Worm (Caenorhabditis elegans) whole organism, L3 larva: ENCODE measurements around the gene tsp-12.
A peak's percentile ranks its signal among the peaks of the same experiment; 100 is the strongest.

ENCODE experiments used
- R02D3.7 ChIP-seq: fragments of 150-350 bp; optimal IDR thresholded peaks from 2 replicates; lab custom pipeline; 2014; ENCODE audit warnings: missing biosample characterization, missing genetic modification characterization
- ZK546.5 ChIP-seq: sonication (generic microtip); optimal IDR thresholded peaks from 2 replicates; lab custom pipeline; 2017; ENCODE audit warnings: missing biosample characterization, missing genetic modification characterization
- ama-1 ChIP-seq: fragments of 150-350 bp; optimal IDR thresholded peaks from 2 replicates; lab custom pipeline; 2018
- ceh-28 ChIP-seq: fragments of 150-350 bp; optimal IDR thresholded peaks from 2 replicates; lab custom pipeline; 2014; ENCODE audit warnings: missing biosample characterization, missing genetic modification reagents, missing genetic modification characterization
- ceh-82 ChIP-seq: fragments of 150-350 bp; optimal IDR thresholded peaks from 2 replicates; lab custom pipeline; 2014; ENCODE audit warnings: missing biosample characterization, missing genetic modification characterization
- ceh-9 ChIP-seq: sonication (generic microtip); optimal IDR thresholded peaks from 2 replicates; lab custom pipeline; 2018; ENCODE audit warnings: missing biosample characterization, missing genetic modification characterization
- daf-12 ChIP-seq: fragments of 150-350 bp; optimal IDR thresholded peaks from 2 replicates; lab custom pipeline; 2014; ENCODE audit warnings: missing biosample characterization, missing genetic modification reagents, missing genetic modification characterization
- egl-27 ChIP-seq: sonication (generic microtip); optimal IDR thresholded peaks from 4 replicates; lab custom pipeline; 2017; ENCODE audit warnings: missing biosample characterization, missing genetic modification reagents, missing genetic modification characterization
- egl-5 ChIP-seq: fragments of 150-350 bp; optimal IDR thresholded peaks from 2 replicates; lab custom pipeline; 2017; ENCODE audit warnings: missing biosample characterization, missing genetic modification reagents, missing genetic modification characterization, inconsistent platforms
- elt-1 ChIP-seq: fragments of 150-350 bp; optimal IDR thresholded peaks from 2 replicates; lab custom pipeline; 2014; ENCODE audit warnings: missing biosample characterization, missing genetic modification characterization
- elt-2 ChIP-seq: sonication (generic microtip); optimal IDR thresholded peaks from 2 replicates; lab custom pipeline; 2016; ENCODE audit warnings: missing genetic modification reagents, mild to moderate bottlenecking, missing genetic modification characterization, missing compliant biosample characterization
- elt-3 ChIP-seq, 3 experiments: fragments of 150-350 bp in 1 of 3; sonication (generic microtip) in 2 of 3; optimal IDR thresholded peaks; 2 replicates in 2 of 3; 4 replicates in 1 of 3; lab custom pipeline; 2014 to 2017; ENCODE audit warnings: missing biosample characterization in 3 of 3, missing genetic modification characterization in 3 of 3
- eor-1 ChIP-seq, 2 experiments: fragments of 150-350 bp; optimal IDR thresholded peaks; 2 replicates each; lab custom pipeline; 2014 to 2018; ENCODE audit warnings: missing biosample characterization in 2 of 2, missing genetic modification characterization in 2 of 2
- fkh-10 ChIP-seq: sonication (generic microtip); optimal IDR thresholded peaks from 2 replicates; lab custom pipeline; 2017; ENCODE audit warnings: missing biosample characterization, missing genetic modification reagents, missing genetic modification characterization
- fkh-2 ChIP-seq: fragments of 150-350 bp; optimal IDR thresholded peaks from 2 replicates; lab custom pipeline; 2014; ENCODE audit warnings: missing biosample characterization, missing genetic modification reagents, missing genetic modification characterization
- fos-1 ChIP-seq: fragments of 150-350 bp; optimal IDR thresholded peaks from 2 replicates; lab custom pipeline; 2014; ENCODE audit warnings: missing biosample characterization, missing genetic modification characterization
- hmg-11 ChIP-seq: sonication (generic microtip); optimal IDR thresholded peaks from 2 replicates; lab custom pipeline; 2016; ENCODE audit warnings: missing genetic modification characterization, missing compliant biosample characterization
- lin-15B ChIP-seq: fragments of 150-350 bp; optimal IDR thresholded peaks from 2 replicates; lab custom pipeline; 2014; ENCODE audit warnings: missing biosample characterization, missing genetic modification characterization
- lin-39 ChIP-seq: fragments of 150-350 bp; optimal IDR thresholded peaks from 2 replicates; lab custom pipeline; 2018; ENCODE audit warnings: missing biosample characterization, missing genetic modification reagents, missing genetic modification characterization
- lsy-12 ChIP-seq: sonication (generic microtip); optimal IDR thresholded peaks from 2 replicates; lab custom pipeline; 2016; ENCODE audit warnings: mild to moderate bottlenecking, missing genetic modification characterization, missing compliant biosample characterization
- mdl-1 ChIP-seq: fragments of 150-350 bp; optimal IDR thresholded peaks from 2 replicates; lab custom pipeline; 2014; ENCODE audit warnings: missing biosample characterization, missing genetic modification characterization
- mml-1 ChIP-seq: fragments of 150-350 bp; sonication (generic microtip); optimal IDR thresholded peaks from 3 replicates; lab custom pipeline; 2014; ENCODE audit warnings: missing biosample characterization, missing genetic modification characterization
- nfya-1 ChIP-seq: sonication (generic microtip); optimal IDR thresholded peaks from 2 replicates; lab custom pipeline; 2017; ENCODE audit warnings: missing genetic modification characterization, mild to moderate bottlenecking, missing compliant biosample characterization, antibody characterized with exemption, moderate library complexity; ENCODE audit not compliant: insufficient read depth
- nhr-11 ChIP-seq: fragments of 150-350 bp; optimal IDR thresholded peaks from 2 replicates; lab custom pipeline; 2014; ENCODE audit warnings: missing biosample characterization, missing genetic modification characterization
- nhr-23 ChIP-seq: fragments of 150-350 bp; optimal IDR thresholded peaks from 2 replicates; lab custom pipeline; 2014; ENCODE audit warnings: missing biosample characterization, missing genetic modification reagents, missing genetic modification characterization
- nhr-25 ChIP-seq: sonication (generic microtip); optimal IDR thresholded peaks from 2 replicates; lab custom pipeline; 2017; ENCODE audit warnings: missing biosample characterization, missing genetic modification characterization
- nhr-28 ChIP-seq: fragments of 150-350 bp; optimal IDR thresholded peaks from 2 replicates; lab custom pipeline; 2014; ENCODE audit warnings: missing biosample characterization, missing genetic modification characterization
- nhr-43 ChIP-seq: sonication (generic microtip); optimal IDR thresholded peaks from 2 replicates; lab custom pipeline; 2016; ENCODE audit warnings: mild to moderate bottlenecking, missing genetic modification characterization, missing compliant biosample characterization; ENCODE audit not compliant: poor library complexity, severe bottlenecking
- nhr-77 ChIP-seq: fragments of 150-350 bp; optimal IDR thresholded peaks from 2 replicates; lab custom pipeline; 2014; ENCODE audit warnings: missing biosample characterization, missing genetic modification characterization
- pha-4 ChIP-seq: fragments of 150-350 bp; optimal IDR thresholded peaks from 2 replicates; lab custom pipeline; 2014; ENCODE audit warnings: missing biosample characterization, missing genetic modification reagents, missing genetic modification characterization
- pqm-1 ChIP-seq: fragments of 150-350 bp; optimal IDR thresholded peaks from 2 replicates; lab custom pipeline; 2017; ENCODE audit warnings: missing biosample characterization, missing genetic modification characterization, inconsistent platforms
- snpc-4 ChIP-seq: fragments of 150-350 bp; optimal IDR thresholded peaks from 2 replicates; lab custom pipeline; 2014; ENCODE audit warnings: missing biosample characterization, missing genetic modification characterization
- tbx-2 ChIP-seq: sonication (generic microtip); optimal IDR thresholded peaks from 2 replicates; lab custom pipeline; 2016; ENCODE audit warnings: mild to moderate bottlenecking, missing genetic modification characterization, missing compliant biosample characterization
- unc-39 ChIP-seq: sonication (generic microtip); optimal IDR thresholded peaks from 4 replicates; lab custom pipeline; 2017; ENCODE audit warnings: missing biosample characterization, missing genetic modification characterization
- unc-62 ChIP-seq: fragments of 150-350 bp; sonication (generic microtip); optimal IDR thresholded peaks from 4 replicates; lab custom pipeline; 2014; ENCODE audit warnings: missing biosample characterization, missing genetic modification reagents, missing genetic modification characterization
- zag-1 ChIP-seq: fragments of 150-350 bp; optimal IDR thresholded peaks from 2 replicates; lab custom pipeline; 2014; ENCODE audit warnings: missing biosample characterization, missing genetic modification characterization
- ztf-11 ChIP-seq: fragments of 150-350 bp; optimal IDR thresholded peaks from 2 replicates; lab custom pipeline; 2014; ENCODE audit warnings: missing biosample characterization, missing genetic modification characterization

The tsp-12 gene

DNA sequence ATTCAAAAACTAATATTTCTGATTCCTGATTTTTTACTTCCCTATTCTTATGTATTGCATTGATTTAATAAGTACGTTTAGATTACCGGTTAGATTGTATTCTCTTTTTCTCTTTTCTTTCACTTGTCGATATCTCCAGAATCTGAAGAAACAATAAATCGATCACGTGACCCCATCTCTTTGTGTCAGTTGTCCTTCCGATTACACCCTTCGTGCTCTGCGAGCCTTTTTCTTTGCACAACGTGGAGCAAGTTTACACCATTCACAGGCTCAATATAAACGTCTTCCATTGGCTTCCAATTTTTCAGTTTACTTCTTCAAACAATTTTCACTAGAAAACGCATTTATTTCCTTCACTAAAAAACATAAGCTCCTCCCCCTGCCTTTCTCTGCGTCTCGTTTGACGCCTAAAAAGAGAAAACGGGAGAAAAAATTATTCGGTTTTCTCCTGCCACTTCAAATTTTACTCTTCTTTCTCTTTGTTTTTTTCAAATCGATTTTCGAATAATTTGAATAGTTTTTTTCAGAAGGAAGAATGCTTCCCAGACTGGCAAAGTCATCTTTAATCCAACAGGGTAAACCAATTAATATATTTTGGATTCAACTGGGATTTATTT is 29.8 kb upstream of the tsp-12 start, which contains the start of gene gta-1:
Gene gta-1, plus strand, starts transcription at position 528 of the 617 bp plus-strand sequence.
- peak; percentile 37 for TF ChIP-seq nfya-1 (tag; lab: Kevin White, UChicago)
- no peak for TF ChIP-seq lsy-12 (tag; lab: Kevin White, UChicago)
- TF ChIP-seq hmg-11 (tag; lab: Kevin White, UChicago), result peak; percentile 18
- no peak for TF ChIP-seq elt-1 (tag; lab: Kevin White, UChicago)
- TF ChIP-seq lin-39, result no peak
- TF ChIP-seq egl-5 (tag; lab: Kevin White, UChicago), result peak; percentile 52
- TF ChIP-seq ceh-28 (tag; lab: Kevin White, UChicago), result peak; percentile 14
- TF ChIP-seq ceh-82 (tag; lab: Kevin White, UChicago), result no peak
- no peak for TF ChIP-seq ztf-11 (tag; lab: Kevin White, UChicago)

DNA sequence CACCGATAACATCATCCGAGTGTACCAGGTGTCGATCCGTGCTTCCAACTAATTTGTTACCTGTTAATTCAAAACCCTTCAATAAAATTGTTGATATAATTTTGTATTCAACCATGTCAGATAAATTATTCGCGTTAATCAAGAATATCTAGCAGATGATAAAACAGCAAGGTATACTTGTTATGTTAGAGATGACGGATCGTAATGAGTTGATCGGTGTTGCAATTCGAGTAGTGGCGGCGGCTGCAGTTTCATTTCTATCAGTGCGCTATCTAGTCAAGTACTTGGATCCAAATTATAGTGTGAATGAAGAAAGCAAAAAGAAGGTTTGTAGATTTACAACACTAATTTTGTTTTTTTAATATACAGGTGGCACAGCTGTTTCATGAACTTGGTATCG is 27.4 kb upstream of the tsp-12 start, which contains the start of gene mspn-1:
Gene mspn-1, plus strand, starts transcription at position 190 of the 400 bp plus-strand sequence.
- no peak for TF ChIP-seq snpc-4
- TF ChIP-seq nhr-43 (tag; lab: Kevin White, UChicago), result no peak
- no peak for TF ChIP-seq nhr-11 (tag; lab: Kevin White, UChicago)
- no peak for TF ChIP-seq mdl-1
- TF ChIP-seq nhr-77, result no peak
- no peak for TF ChIP-seq egl-5 (tag; lab: Kevin White, UChicago)
- no peak for TF ChIP-seq fkh-2 (tag; lab: Kevin White, UChicago)
- no peak for TF ChIP-seq pha-4 (tag; lab: Kevin White, UChicago)
- TF ChIP-seq egl-27 (tag; lab: Kevin White, UChicago), result no peak
- TF ChIP-seq daf-12, result no peak
- no peak for TF ChIP-seq zag-1 (tag; lab: Kevin White, UChicago)
- TF ChIP-seq R02D3.7 (tag; lab: Kevin White, UChicago), result no peak
- no peak for TF ChIP-seq unc-39 (tag; lab: Kevin White, UChicago)
- no peak for TF ChIP-seq unc-62 (GFP tag; lab: Kevin White, UChicago)
- TF ChIP-seq nfya-1 (tag; lab: Kevin White, UChicago), result no peak
- TF ChIP-seq elt-1 (tag; lab: Kevin White, UChicago), result no peak
- TF ChIP-seq ama-1, result no peak
- no peak for TF ChIP-seq elt-3 (tag; optimal IDR thresholded peaks at IDR 0.05; lab: Kevin White, UChicago)

DNA sequence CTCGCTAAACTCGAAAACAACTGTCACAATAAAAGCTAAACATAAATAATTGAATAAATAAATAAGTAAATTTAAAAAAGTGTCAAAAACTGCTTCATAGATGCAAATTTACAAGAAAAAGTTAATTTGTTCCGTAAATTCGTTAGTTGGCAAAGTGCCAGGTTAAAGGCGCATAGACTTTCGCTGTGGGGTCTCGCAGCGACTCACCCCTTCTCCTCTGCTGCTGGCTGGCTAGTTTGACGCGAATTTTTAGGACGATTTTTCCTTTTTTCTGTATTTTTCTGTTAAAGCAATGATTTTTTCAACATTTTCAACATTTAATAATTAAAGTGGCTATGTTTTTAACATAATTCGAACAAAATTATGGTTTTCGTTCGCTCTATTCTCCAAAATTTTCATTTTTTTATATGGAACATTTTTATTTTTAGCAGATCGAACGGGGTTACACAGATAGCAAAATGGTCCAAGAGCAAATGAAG is 25.9 kb upstream of the tsp-12 start, which contains the start of gene rack-1:
Gene rack-1, plus strand, starts transcription at position 429 of the 479 bp plus-strand sequence.
- TF ChIP-seq elt-2 (peak; percentile 24), nhr-28 (tag; lab: Kevin White, UChicago) (no peak), lin-15B (tag; lab: Kevin White, UChicago) (peak; percentile 64), nhr-23 (tag; lab: Kevin White, UChicago) (peak; percentile 73), nhr-25 (tag; lab: Kevin White, UChicago) (peak; percentile 52), ceh-9 (no peak), snpc-4 (peak; percentile 47), unc-39 (tag; lab: Kevin White, UChicago) (no peak), lin-39 (peak; percentile 79), pha-4 (tag; lab: Kevin White, UChicago) (peak; percentile 70), elt-3 (tag; optimal IDR thresholded peaks at IDR 0.05; lab: Kevin White, UChicago) (no peak), nfya-1 (tag; lab: Kevin White, UChicago) (peak; percentile 85), mdl-1 (no peak), nhr-77 (no peak), hmg-11 (tag; lab: Kevin White, UChicago) (peak; percentile 65)

DNA sequence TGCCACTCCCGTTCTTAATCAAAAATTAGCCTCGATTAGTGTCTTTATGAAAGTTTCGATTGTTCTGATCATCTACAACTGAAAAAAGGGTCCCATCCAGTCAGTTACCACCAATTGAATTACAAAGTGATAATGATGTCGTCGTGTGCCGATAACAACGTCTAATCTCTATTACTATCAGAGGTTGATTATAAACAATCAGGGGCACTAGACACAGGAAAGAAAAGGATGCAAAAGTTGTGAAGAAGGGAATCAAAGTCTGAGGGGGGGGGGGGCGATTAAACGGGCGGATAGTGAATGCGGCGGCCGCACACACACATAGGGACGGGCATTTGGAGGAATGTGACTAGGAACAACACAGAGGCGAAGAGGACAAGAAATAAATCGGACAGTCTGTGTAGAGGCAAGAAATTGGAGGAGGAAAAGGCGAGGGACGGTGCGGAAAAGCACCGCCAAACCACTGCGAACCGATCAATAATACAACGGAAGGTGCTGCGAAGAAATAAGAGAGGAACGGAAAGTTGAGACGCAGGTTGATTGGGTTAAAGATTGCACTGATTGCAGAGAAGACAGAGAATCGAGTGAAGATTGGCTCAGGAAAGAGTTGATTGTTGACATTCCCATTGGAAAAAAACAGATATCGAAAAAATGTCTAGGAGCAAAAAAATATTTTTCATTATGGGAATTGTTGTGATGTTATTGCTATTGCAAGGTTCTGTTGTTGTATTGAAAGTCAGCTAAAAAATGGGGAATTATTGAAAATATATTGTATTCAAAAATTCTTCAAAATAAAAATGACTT is 24.7 kb upstream of the tsp-12 start:
- TF ChIP-seq nhr-25 (tag; lab: Kevin White, UChicago) (peak; percentile 16), tbx-2 (no peak), egl-27 (tag; lab: Kevin White, UChicago) (no peak), nhr-11 (tag; lab: Kevin White, UChicago) (no peak), fkh-10 (GFP tag; lab: Kevin White, UChicago) (no peak), ceh-82 (tag; lab: Kevin White, UChicago) (no peak), hmg-11 (tag; lab: Kevin White, UChicago) (peak; percentile 37), mml-1 (tag; lab: Kevin White, UChicago) (no peak), lin-39 (no peak), fkh-2 (tag; lab: Kevin White, UChicago) (no peak), eor-1 (tag; optimal IDR thresholded peaks at IDR 0.05; lab: Kevin White, UChicago) (no peak), ceh-28 (tag; lab: Kevin White, UChicago) (peak; percentile 24), pha-4 (tag; lab: Kevin White, UChicago) (peak; percentile 56), fos-1 (tag; lab: Kevin White, UChicago) (no peak), elt-2 (peak; percentile 45), ZK546.5 (tag; lab: Kevin White, UChicago) (no peak), nfya-1 (tag; lab: Kevin White, UChicago) (peak; percentile 29), unc-62 (GFP tag; lab: Kevin White, UChicago) (no peak), pqm-1 (tag; lab: Kevin White, UChicago) (no peak)
